Fruit fly (Drosophila melanogaster) whole organism, pupa: ENCODE results near the gene Sdr.

Experiments used
- CG12605 ChIP-seq: fragments of 200-800 bp; sonication (Bioruptor generic); IDR thresholded peaks from 2 replicates; pipeline ENCODE4 v1.3.6; 2022; ENCODE audit warnings: missing biosample characterization, missing genetic modification characterization
- CG32121 ChIP-seq: fragments of 200-800 bp; sonication (Bioruptor generic); IDR thresholded peaks from 2 replicates; pipeline ENCODE4 v1.3.6; 2022; ENCODE audit warnings: missing biosample characterization, missing genetic modification characterization
- CG34367 ChIP-seq: fragments of 200-800 bp; sonication (Bioruptor generic); optimal IDR thresholded peaks from 2 replicates; lab custom pipeline; 2018; ENCODE audit warnings: missing biosample characterization, mild to moderate bottlenecking, missing genetic modification characterization
- D1 ChIP-seq: fragments of 200-800 bp; sonication (Bioruptor generic); optimal IDR thresholded peaks from 2 replicates; lab custom pipeline; 2018; ENCODE audit warnings: missing biosample characterization, mild to moderate bottlenecking, missing genetic modification characterization, moderate library complexity
- EcR ChIP-seq: fragments of 200-800 bp; sonication (Bioruptor generic); optimal IDR thresholded peaks from 3 replicates; lab custom pipeline; 2019; ENCODE audit warnings: missing biosample characterization, missing genetic modification characterization, mild to moderate bottlenecking, moderate library complexity, missing genetic modification reagents
- fd96Ca ChIP-seq: fragments of 200-800 bp; sonication (Bioruptor generic); IDR thresholded peaks from 3 replicates; pipeline ENCODE4 v1.3.6; 2022; ENCODE audit warnings: missing biosample characterization, missing genetic modification characterization
- gl ChIP-seq: fragments of 200-800 bp; sonication (Bioruptor generic); optimal IDR thresholded peaks from 2 replicates; lab custom pipeline; 2018; ENCODE audit warnings: missing biosample characterization, mild to moderate bottlenecking, missing genetic modification characterization
- rn ChIP-seq: fragments of 200-800 bp; sonication (Bioruptor generic); IDR thresholded peaks from 2 replicates; pipeline ENCODE4 v1.3.6; 2022; ENCODE audit warnings: missing biosample characterization, missing genetic modification characterization

dm6 chr3R:14875965-14876331 is 42.5 kb upstream of the Sdr start:
- no peak for TF ChIP-seq rn (GFP tag; lab: Robert Waterston, UW)
- no peak for TF ChIP-seq EcR (GFP tag; lab: Kevin White, UChicago)
- TF ChIP-seq fd96Ca (GFP tag; lab: Robert Waterston, UW) = no peak
- no peak for TF ChIP-seq gl (tag; lab: Kevin White, UChicago)
- TF ChIP-seq CG32121 (GFP tag; lab: Robert Waterston, UW) = no peak
- TF ChIP-seq CG12605 (GFP tag; lab: Robert Waterston, UW) = peak; percentile 60; the same call in 1 of the 2 replicates
- no peak for TF ChIP-seq D1 (tag; lab: Kevin White, UChicago)
- no peak for TF ChIP-seq CG34367 (tag; lab: Kevin White, UChicago)
